Worm (Caenorhabditis elegans): ENCODE measurements around the gene srlf-26.
A peak's percentile ranks its signal among the peaks of the same experiment; 100 is the strongest.

DNA sequence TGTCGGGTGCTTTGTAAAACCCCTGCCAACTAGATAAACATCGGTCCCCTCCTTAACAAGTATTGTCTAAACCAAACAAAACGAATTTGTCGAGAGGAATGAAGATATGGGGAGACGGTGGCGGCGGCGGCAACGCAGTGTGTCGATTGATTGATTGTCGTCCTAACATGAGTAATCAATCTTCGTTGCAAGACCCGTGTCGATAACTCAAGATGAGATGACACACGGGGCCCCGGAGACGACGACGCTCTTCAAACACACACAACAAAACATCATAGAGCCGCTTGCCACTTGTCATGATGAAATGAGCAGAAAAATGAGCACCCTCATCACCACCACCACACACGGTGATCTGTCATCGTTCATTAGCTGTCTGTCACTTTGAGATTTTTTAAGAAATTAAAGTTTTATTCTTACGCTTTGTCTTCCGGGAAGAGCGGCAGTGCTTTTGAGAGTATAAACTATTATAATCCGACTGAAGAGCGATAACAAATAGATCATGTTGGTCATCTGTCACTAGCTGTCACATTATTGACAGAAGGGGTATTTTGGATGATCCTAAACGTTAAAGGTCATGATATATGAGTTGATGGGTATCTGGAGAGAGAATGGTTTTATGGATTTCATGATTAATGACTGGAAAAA lies 17.1 kb downstream of the srlf-26 start:
- no peak for TF ChIP-seq pha-4 (GFP tag; IDR thresholded peaks at IDR 0.05)
- no peak for TF ChIP-seq pha-4 (tag; optimal IDR thresholded peaks at IDR 0.05)
- 0 out of 2 replicates have a peak, but pooled peaks have one; percentile 21 for TF ChIP-seq hmg-1.1 (GFP tag; IDR thresholded peaks at IDR 0.05)
- no peak for TF ChIP-seq ama-1 (optimal IDR thresholded peaks at IDR 0.05)
- no peak for TF ChIP-seq R02D3.7 (tag; optimal IDR thresholded peaks at IDR 0.05)
- no peak for TF ChIP-seq ztf-11 (tag; optimal IDR thresholded peaks at IDR 0.05)
- no peak for TF ChIP-seq dmd-8 (GFP tag; IDR thresholded peaks at IDR 0.05)
- no peak for TF ChIP-seq snpc-4 (tag; optimal IDR thresholded peaks at IDR 0.05)
- no peak for TF ChIP-seq lin-13 (GFP tag; optimal IDR thresholded peaks at IDR 0.05)
- no peak for TF ChIP-seq dpl-1 (GFP tag; optimal IDR thresholded peaks at IDR 0.05)
- TF ChIP-seq lsy-2 (tag; optimal IDR thresholded peaks at IDR 0.05), result no peak
- TF ChIP-seq zag-1 (tag; optimal IDR thresholded peaks at IDR 0.05), result no peak

All from whole organism, L4 larva.